In the genomic region with DNA sequence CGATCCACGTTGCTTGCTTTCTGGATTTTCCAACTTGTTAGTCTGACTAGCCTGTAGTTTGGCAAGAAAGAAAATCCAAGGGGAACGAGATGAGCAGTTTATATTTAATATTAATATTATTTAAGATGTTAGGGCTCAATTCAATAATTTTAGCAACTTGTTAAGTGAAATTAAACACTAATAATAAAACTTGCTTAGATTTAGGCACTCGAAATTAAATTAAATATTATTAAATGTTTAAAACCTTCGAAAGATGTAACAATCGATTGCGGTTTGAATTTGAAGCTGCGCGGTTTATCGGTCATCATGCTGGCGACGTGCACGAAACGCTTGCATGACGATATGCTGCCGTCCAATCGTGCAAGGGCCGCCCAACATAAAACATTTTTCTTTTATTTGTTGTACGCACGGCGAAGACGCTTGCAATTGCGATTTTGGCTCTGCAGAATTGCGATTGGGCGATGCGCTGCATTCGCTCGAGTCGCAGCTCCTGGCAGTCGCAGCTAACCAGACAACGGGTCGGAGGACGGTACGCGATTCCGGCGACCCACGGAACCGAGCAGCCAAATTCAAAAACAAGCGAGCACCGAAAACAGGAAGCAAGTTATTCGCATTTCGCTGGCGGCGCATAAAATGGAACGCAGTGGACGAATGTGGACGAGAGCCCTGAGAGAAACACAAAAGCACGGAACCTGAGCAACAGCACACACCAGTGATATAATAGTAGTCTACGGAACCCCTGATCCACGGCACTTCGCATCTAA, we compare ENCODE assay signal across 1 fruit fly cellular context.
TF ChIP-seq lines count a peak whose summit lies in the region.

A gene (minus strand): TSS at position 51 of the 764 bp plus-strand sequence.
A gene (plus strand): TSS at position 353 of the 764 bp plus-strand sequence.

TF ChIP-seq in whole organism, embryonic, 481 proteins besides CTCF, POLR2A, EP300 and RAD21 (continued from another document and continues in another):
- peak; percentile 89 for TF ChIP-seq ase (GFP tag; IDR thresholded peaks at IDR 0.05; lab: Robert Waterston, UW)
- TF ChIP-seq Awh (GFP tag; IDR thresholded peaks at IDR 0.05; lab: Robert Waterston, UW) = peak; percentile 64
- TF ChIP-seq Hsf (GFP tag; optimal IDR thresholded peaks at IDR 0.05; lab: Kevin White, UChicago) = peak; percentile 92
- peak; percentile 87 for TF ChIP-seq her (GFP tag; optimal IDR thresholded peaks at IDR 0.05; lab: Kevin White, UChicago)
- TF ChIP-seq GATAe (GFP tag; conservative IDR thresholded peaks at IDR 0.05; lab: Robert Waterston, UW) = no peak; the same call in 1 of the 2 replicates
- TF ChIP-seq CG1602 (GFP tag; optimal IDR thresholded peaks at IDR 0.05; lab: Kevin White, UChicago) = peak; percentile 85
- TF ChIP-seq Usf (GFP tag; optimal IDR thresholded peaks at IDR 0.05; lab: Kevin White, UChicago) = peak; percentile 45
- no peak for TF ChIP-seq Sin3A (optimal IDR thresholded peaks at IDR 0.05; lab: Kevin White, UChicago)
- no peak for TF ChIP-seq eve (GFP tag; optimal IDR thresholded peaks at IDR 0.05; lab: Kevin White, UChicago)
- TF ChIP-seq gsb (GFP tag; IDR thresholded peaks at IDR 0.05; lab: Robert Waterston, UW) = peak; percentile 73
- TF ChIP-seq nerfin-1 (tag; optimal IDR thresholded peaks at IDR 0.05; lab: Kevin White, UChicago) = peak; percentile 58
- TF ChIP-seq Hmx (GFP tag; optimal IDR thresholded peaks at IDR 0.05; lab: Kevin White, UChicago) = no peak
- peak; percentile 87 for TF ChIP-seq CHES-1-like (GFP tag; optimal IDR thresholded peaks at IDR 0.05; lab: Kevin White, UChicago)
- peak; percentile 92 for TF ChIP-seq Optix (GFP tag; IDR thresholded peaks at IDR 0.05; lab: Robert Waterston, UW)
- peak; percentile 84 for TF ChIP-seq tx (GFP tag; optimal IDR thresholded peaks at IDR 0.05; lab: Kevin White, UChicago)
- TF ChIP-seq ssp (GFP tag; IDR thresholded peaks at IDR 0.05; lab: Robert Waterston, UW) = peak; percentile 76
- no peak for TF ChIP-seq Hey (tag; optimal IDR thresholded peaks at IDR 0.05; lab: Kevin White, UChicago)
- peak; percentile 92 for TF ChIP-seq ato (GFP tag; IDR thresholded peaks at IDR 0.05; lab: Robert Waterston, UW; ENCODE audit: partially characterized antibody)
- no peak for TF ChIP-seq CG12071 (GFP tag; optimal IDR thresholded peaks at IDR 0.05; lab: Kevin White, UChicago)
- no peak for TF ChIP-seq luna (GFP tag; optimal IDR thresholded peaks at IDR 0.05; lab: Kevin White, UChicago)
- peak; percentile 81 for TF ChIP-seq Hr3 (GFP tag; optimal IDR thresholded peaks at IDR 0.05; lab: Kevin White, UChicago)
- peak; percentile 75; the same call in 1 of the 3 replicates for TF ChIP-seq CG2199 (GFP tag; IDR thresholded peaks at IDR 0.05; lab: Robert Waterston, UW)
- TF ChIP-seq Lpt (GFP tag; optimal IDR thresholded peaks at IDR 0.05; lab: Kevin White, UChicago) = no peak
- peak; percentile 74 for TF ChIP-seq mam (GFP tag; optimal IDR thresholded peaks at IDR 0.05; lab: Kevin White, UChicago)
- no peak for TF ChIP-seq HLHmδ (GFP tag; optimal IDR thresholded peaks at IDR 0.05; lab: Kevin White, UChicago)
- peak; percentile 68 for TF ChIP-seq grau (tag; optimal IDR thresholded peaks at IDR 0.05; lab: Kevin White, UChicago)
- peak; percentile 72 for TF ChIP-seq al (GFP tag; IDR thresholded peaks at IDR 0.05; lab: Robert Waterston, UW)
- peak; percentile 88 for TF ChIP-seq CG15696 (tag; optimal IDR thresholded peaks at IDR 0.05; lab: Kevin White, UChicago)
- no peak for TF ChIP-seq tll (GFP tag; optimal IDR thresholded peaks at IDR 0.05; lab: Kevin White, UChicago)
- no peak for TF ChIP-seq CG1529 (GFP tag; optimal IDR thresholded peaks at IDR 0.05; lab: Kevin White, UChicago)
- peak; percentile 64 for TF ChIP-seq dimm (GFP tag; IDR thresholded peaks at IDR 0.05; lab: Robert Waterston, UW)
- peak; percentile 20 for TF ChIP-seq CrebB (tag; optimal IDR thresholded peaks at IDR 0.05; lab: Kevin White, UChicago)
- peak; percentile 81 for TF ChIP-seq CG8089 (GFP tag; optimal IDR thresholded peaks at IDR 0.05; lab: Kevin White, UChicago)
- TF ChIP-seq salm (tag; optimal IDR thresholded peaks at IDR 0.05; lab: Kevin White, UChicago) = peak; percentile 24
- TF ChIP-seq run (tag; optimal IDR thresholded peaks at IDR 0.05; lab: Kevin White, UChicago) = no peak
- TF ChIP-seq br (optimal IDR thresholded peaks at IDR 0.05; lab: Kevin White, UChicago) = no peak
- TF ChIP-seq Oli (tag; optimal IDR thresholded peaks at IDR 0.05; lab: Kevin White, UChicago) = peak; percentile 29
- TF ChIP-seq chinmo (GFP tag; IDR thresholded peaks at IDR 0.05; lab: Robert Waterston, UW; ENCODE audit: partially characterized antibody) = peak; percentile 87; the same call in 3 of the 4 replicates
- no peak; the same call in none of the 2 replicates for TF ChIP-seq CG31441 (GFP tag; IDR thresholded peaks at IDR 0.05; lab: Robert Waterston, UW)
- no peak for TF ChIP-seq kni (GFP tag; optimal IDR thresholded peaks at IDR 0.05; lab: Kevin White, UChicago)
- TF ChIP-seq Xrp1 (GFP tag; IDR thresholded peaks at IDR 0.05; lab: Robert Waterston, UW) = peak; percentile 95
- peak; percentile 94 for TF ChIP-seq E2f2 (GFP tag; IDR thresholded peaks at IDR 0.05; lab: Robert Waterston, UW)
- TF ChIP-seq Hmr (GFP tag; optimal IDR thresholded peaks at IDR 0.05; lab: Kevin White, UChicago) = no peak
- TF ChIP-seq CG13775 (GFP tag; optimal IDR thresholded peaks at IDR 0.05; lab: Kevin White, UChicago) = peak; percentile 91
- TF ChIP-seq CG3726 (GFP tag; IDR thresholded peaks at IDR 0.05; lab: Robert Waterston, UW) = peak; percentile 63; the same call in 2 of the 3 replicates
- TF ChIP-seq CG12744 (GFP tag; optimal IDR thresholded peaks at IDR 0.05; lab: Kevin White, UChicago) = peak; percentile 69
- no peak for TF ChIP-seq tio (GFP tag; optimal IDR thresholded peaks at IDR 0.05; lab: Kevin White, UChicago)
- peak; percentile 63; the same call in 1 of the 2 replicates for TF ChIP-seq sens-2 (GFP tag; IDR thresholded peaks at IDR 0.05; lab: Robert Waterston, UW)
- TF ChIP-seq Max (GFP tag; optimal IDR thresholded peaks at IDR 0.05; lab: Kevin White, UChicago) = peak; percentile 74
- TF ChIP-seq toy (GFP tag; IDR thresholded peaks at IDR 0.05; lab: Robert Waterston, UW) = no peak
- TF ChIP-seq CG10979 (tag; optimal IDR thresholded peaks at IDR 0.05; lab: Kevin White, UChicago) = peak; percentile 83
- TF ChIP-seq CG17328 (GFP tag; IDR thresholded peaks at IDR 0.05; lab: Robert Waterston, UW) = peak; percentile 93
- peak; percentile 80 for TF ChIP-seq CG14014 (GFP tag; IDR thresholded peaks at IDR 0.05; lab: Robert Waterston, UW)
- TF ChIP-seq H15 (GFP tag; IDR thresholded peaks at IDR 0.05; lab: Robert Waterston, UW) = peak; percentile 96
- no peak for TF ChIP-seq gcm (GFP tag; optimal IDR thresholded peaks at IDR 0.05; lab: Kevin White, UChicago)
- TF ChIP-seq CG13296 (GFP tag; optimal IDR thresholded peaks at IDR 0.05; lab: Kevin White, UChicago) = peak; percentile 49
- peak; percentile 81 for TF ChIP-seq Myb (GFP tag; optimal IDR thresholded peaks at IDR 0.05; lab: Kevin White, UChicago)
- TF ChIP-seq CG10543 (GFP tag; optimal IDR thresholded peaks at IDR 0.05; lab: Kevin White, UChicago) = peak; percentile 43
- TF ChIP-seq CG8388 (GFP tag; optimal IDR thresholded peaks at IDR 0.05; lab: Kevin White, UChicago) = peak; percentile 39
- peak; percentile 55 for TF ChIP-seq Taf1 (GFP tag; IDR thresholded peaks at IDR 0.05; lab: Robert Waterston, UW)
- peak; percentile 85 for TF ChIP-seq tgo (GFP tag; IDR thresholded peaks at IDR 0.05; lab: Robert Waterston, UW)
- peak; percentile 30 for TF ChIP-seq CG7928 (GFP tag; optimal IDR thresholded peaks at IDR 0.05; lab: Kevin White, UChicago)
- peak; percentile 68 for TF ChIP-seq pzg (GFP tag; optimal IDR thresholded peaks at IDR 0.05; lab: Kevin White, UChicago)
- no peak for TF ChIP-seq gce (GFP tag; IDR thresholded peaks at IDR 0.05; lab: Robert Waterston, UW)
- peak; percentile 99 for TF ChIP-seq Ets65A (GFP tag; lab: Kevin White, UChicago)
- no peak for TF ChIP-seq CG15479 (GFP tag; optimal IDR thresholded peaks at IDR 0.05; lab: Kevin White, UChicago)
- TF ChIP-seq CG8924 (tag; optimal IDR thresholded peaks at IDR 0.05; lab: Kevin White, UChicago) = peak; percentile 82
- TF ChIP-seq CG6683 (GFP tag; optimal IDR thresholded peaks at IDR 0.05; lab: Kevin White, UChicago) = peak; percentile 21
- TF ChIP-seq Oaz (GFP tag; IDR thresholded peaks at IDR 0.05; lab: Robert Waterston, UW) = peak; percentile 78
- no peak for TF ChIP-seq cad (GFP tag; optimal IDR thresholded peaks at IDR 0.05; lab: Kevin White, UChicago)
- peak; percentile 87 for TF ChIP-seq ems (GFP tag; optimal IDR thresholded peaks at IDR 0.05; lab: Kevin White, UChicago)
- peak; percentile 91 for TF ChIP-seq dmrt11E (tag; optimal IDR thresholded peaks at IDR 0.05; lab: Kevin White, UChicago)
- TF ChIP-seq gem (tag; optimal IDR thresholded peaks at IDR 0.05; lab: Kevin White, UChicago) = peak; percentile 93
- TF ChIP-seq trem (tag; optimal IDR thresholded peaks at IDR 0.05; lab: Kevin White, UChicago) = peak; percentile 30
- peak; percentile 72 for TF ChIP-seq CG10209 (GFP tag; optimal IDR thresholded peaks at IDR 0.05; lab: Kevin White, UChicago)
- peak; percentile 86 for TF ChIP-seq ind (GFP tag; optimal IDR thresholded peaks at IDR 0.05; lab: Kevin White, UChicago)
- no peak for TF ChIP-seq CG11504 (tag; optimal IDR thresholded peaks at IDR 0.05; lab: Kevin White, UChicago)
- TF ChIP-seq ap (GFP tag; IDR thresholded peaks at IDR 0.05; lab: Robert Waterston, UW) = peak; percentile 77
- no peak for TF ChIP-seq CG10274 (GFP tag; optimal IDR thresholded peaks at IDR 0.05; lab: Kevin White, UChicago)
- TF ChIP-seq mirr (GFP tag; optimal IDR thresholded peaks at IDR 0.05; lab: Kevin White, UChicago) = peak; percentile 47
- TF ChIP-seq Sox100B (GFP tag; optimal IDR thresholded peaks at IDR 0.05; lab: Kevin White, UChicago) = no peak
- no peak for TF ChIP-seq CG8281 (tag; optimal IDR thresholded peaks at IDR 0.05; lab: Kevin White, UChicago)
- no peak for TF ChIP-seq dmrt99B (tag; optimal IDR thresholded peaks at IDR 0.05; lab: Kevin White, UChicago)
- no peak for TF ChIP-seq schlank (tag; optimal IDR thresholded peaks at IDR 0.05; lab: Kevin White, UChicago)
- peak; percentile 85 for TF ChIP-seq Bteb2 (GFP tag; optimal IDR thresholded peaks at IDR 0.05; lab: Kevin White, UChicago)
- no peak for TF ChIP-seq prd (optimal IDR thresholded peaks at IDR 0.05; lab: Kevin White, UChicago)
- peak; percentile 95 for TF ChIP-seq prd (GFP tag; IDR thresholded peaks at IDR 0.05; lab: Robert Waterston, UW)
- TF ChIP-seq lbe (GFP tag; optimal IDR thresholded peaks at IDR 0.05; lab: Kevin White, UChicago) = peak; percentile 73
- TF ChIP-seq Mad (GFP tag; optimal IDR thresholded peaks at IDR 0.05; lab: Kevin White, UChicago) = peak; percentile 87
- TF ChIP-seq nerfin-2 (GFP tag; IDR thresholded peaks at IDR 0.05; lab: Robert Waterston, UW; ENCODE audit: partially characterized antibody) = peak; percentile 85
- TF ChIP-seq CG17802 (tag; optimal IDR thresholded peaks at IDR 0.05; lab: Kevin White, UChicago) = peak; percentile 70
- no peak for TF ChIP-seq Dip2 (GFP tag; IDR thresholded peaks at IDR 0.05; lab: Robert Waterston, UW)
- peak; percentile 70 for TF ChIP-seq CG30020 (tag; optimal IDR thresholded peaks at IDR 0.05; lab: Kevin White, UChicago)
- TF ChIP-seq CG6765 (GFP tag; optimal IDR thresholded peaks at IDR 0.05; lab: Kevin White, UChicago) = no peak
- TF ChIP-seq gro (GFP tag; optimal IDR thresholded peaks at IDR 0.05; lab: Kevin White, UChicago) = peak; percentile 76
- peak; percentile 86 for TF ChIP-seq CG4730 (GFP tag; IDR thresholded peaks at IDR 0.05; lab: Robert Waterston, UW)
- peak; percentile 76 for TF ChIP-seq CG14710 (tag; optimal IDR thresholded peaks at IDR 0.05; lab: Kevin White, UChicago)
- TF ChIP-seq ewg (GFP tag; optimal IDR thresholded peaks at IDR 0.05; lab: Kevin White, UChicago) = peak; percentile 74
- TF ChIP-seq CG12391 (tag; optimal IDR thresholded peaks at IDR 0.05; lab: Kevin White, UChicago) = peak; percentile 83
- peak; percentile 65 for TF ChIP-seq en (GFP tag; optimal IDR thresholded peaks at IDR 0.05; lab: Kevin White, UChicago)
- peak; percentile 39 for TF ChIP-seq CG2875 (GFP tag; optimal IDR thresholded peaks at IDR 0.05; lab: Kevin White, UChicago)
- peak; percentile 92 for TF ChIP-seq Dp (GFP tag; optimal IDR thresholded peaks at IDR 0.05; lab: Kevin White, UChicago)
- peak; percentile 47; the same call in 1 of the 2 replicates for TF ChIP-seq Lim3 (GFP tag; IDR thresholded peaks at IDR 0.05; lab: Robert Waterston, UW)
- no peak for TF ChIP-seq Neu2 (GFP tag; optimal IDR thresholded peaks at IDR 0.05; lab: Kevin White, UChicago; ENCODE audit: borderline replicate concordance)
- peak; percentile 87 for TF ChIP-seq ab (GFP tag; optimal IDR thresholded peaks at IDR 0.05; lab: Kevin White, UChicago)
- TF ChIP-seq CG4617 (GFP tag; optimal IDR thresholded peaks at IDR 0.05; lab: Kevin White, UChicago; ENCODE audit: borderline replicate concordance) = peak; percentile 78
- peak; percentile 89 for TF ChIP-seq sr (GFP tag; IDR thresholded peaks at IDR 0.05; lab: Robert Waterston, UW)
- no peak for TF ChIP-seq hkb (optimal IDR thresholded peaks at IDR 0.05; lab: Kevin White, UChicago)
- peak; percentile 84 for TF ChIP-seq hkb (GFP tag; IDR thresholded peaks at IDR 0.05; lab: Robert Waterston, UW)
- peak; percentile 75 for TF ChIP-seq CG2116 (GFP tag; optimal IDR thresholded peaks at IDR 0.05; lab: Kevin White, UChicago)
- peak; percentile 51 for TF ChIP-seq CG2202 (tag; optimal IDR thresholded peaks at IDR 0.05; lab: Kevin White, UChicago)
- peak; percentile 70 for TF ChIP-seq jumu (GFP tag; optimal IDR thresholded peaks at IDR 0.05; lab: Kevin White, UChicago)
- peak; percentile 70 for TF ChIP-seq Meics (GFP tag; optimal IDR thresholded peaks at IDR 0.05; lab: Kevin White, UChicago)
- peak; percentile 85 for TF ChIP-seq HLH4C (GFP tag; IDR thresholded peaks at IDR 0.05; lab: Robert Waterston, UW; ENCODE audit: partially characterized antibody)
- peak; percentile 70 for TF ChIP-seq wdn (GFP tag; IDR thresholded peaks at IDR 0.05; lab: Robert Waterston, UW)
- TF ChIP-seq CG32772 (GFP tag; IDR thresholded peaks at IDR 0.05; lab: Robert Waterston, UW) = peak; percentile 88
- peak; percentile 87 for TF ChIP-seq CG2889 (GFP tag; IDR thresholded peaks at IDR 0.05; lab: Robert Waterston, UW)
- peak; percentile 86 for TF ChIP-seq CG5953 (GFP tag; IDR thresholded peaks at IDR 0.05; lab: Robert Waterston, UW)
- peak; percentile 92 for TF ChIP-seq Aef1 (GFP tag; IDR thresholded peaks at IDR 0.05; lab: Robert Waterston, UW)
- peak; percentile 32 for TF ChIP-seq fd3F (GFP tag; optimal IDR thresholded peaks at IDR 0.05; lab: Kevin White, UChicago)
- TF ChIP-seq CG16863 (GFP tag; optimal IDR thresholded peaks at IDR 0.05; lab: Kevin White, UChicago) = peak; percentile 83
- peak; percentile 47; the same call in 1 of the 3 replicates for TF ChIP-seq Doc3 (GFP tag; IDR thresholded peaks at IDR 0.05; lab: Robert Waterston, UW; ENCODE audit: partially characterized antibody)
